Worm (Caenorhabditis elegans) whole organism, L4/young adult: ENCODE measurements around the gene T01D1.3.

Source experiments
- dao-5 ChIP-seq: sonication (generic microtip); optimal IDR thresholded peaks from 2 replicates; lab custom pipeline; 2016; ENCODE audit warnings: missing genotype, missing genetic modification characterization, moderate library complexity, missing compliant biosample characterization
- him-1 ChIP-seq: sonication (generic microtip); optimal IDR thresholded peaks from 2 replicates; lab custom pipeline; 2016; ENCODE audit warnings: missing genotype, missing genetic modification reagents, missing genetic modification characterization, missing compliant biosample characterization

DNA sequence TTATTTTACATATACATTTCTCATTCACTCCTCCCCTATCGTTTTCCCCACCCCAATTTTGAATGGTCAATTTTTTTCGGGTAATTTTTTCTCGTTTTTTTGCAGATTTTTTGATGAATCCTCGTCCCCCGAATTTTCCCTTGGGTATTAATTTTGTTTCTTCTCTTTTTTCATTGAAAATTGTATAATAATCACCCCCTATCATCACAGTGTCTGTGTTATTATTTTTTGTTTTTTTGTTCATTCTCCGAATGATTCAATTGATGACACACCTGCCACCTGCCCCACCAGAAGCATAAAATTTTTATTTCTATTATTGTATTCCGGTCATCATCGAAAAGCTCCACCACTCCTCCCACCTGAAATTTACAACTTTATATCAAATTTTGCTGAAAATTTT is 23.5 kb downstream of the T01D1.3 start, which contains the start of gene T25D3.3:
- TF ChIP-seq him-1 (tag; lab: Kevin White, UChicago) (no peak), dao-5 (no peak)
